Fruit fly (Drosophila melanogaster) whole organism, embryonic: Measurements from ENCODE around the gene Cat.

Experiments
- ATbp ChIP-seq: fragments of 200-800 bp; sonication (Bioruptor generic); optimal IDR thresholded peaks from 2 replicates; lab custom pipeline; 2017; ENCODE audit warnings: missing biosample characterization, mild to moderate bottlenecking, missing genetic modification characterization, missing genetic modification reagents
- Adf1 ChIP-seq: fragments of 200-800 bp; sonication (Bioruptor generic); IDR thresholded peaks from 2 replicates; pipeline ENCODE4 v1.3.6; 2022; ENCODE audit warnings: missing biosample characterization, missing genetic modification characterization
- CG10209 ChIP-seq: fragments of 200-800 bp; sonication (Bioruptor generic); optimal IDR thresholded peaks from 3 replicates; lab custom pipeline; 2017; ENCODE audit warnings: missing biosample characterization, mild to moderate bottlenecking, missing genetic modification characterization, missing genetic modification reagents
- CG12104 ChIP-seq: fragments of 200-800 bp; sonication (Bioruptor generic); optimal IDR thresholded peaks from 3 replicates; lab custom pipeline; 2016; ENCODE audit warnings: missing biosample characterization, missing genetic modification characterization
- CG12391 ChIP-seq: fragments of 200-800 bp; sonication (Bioruptor generic); optimal IDR thresholded peaks from 3 replicates; lab custom pipeline; 2018; ENCODE audit warnings: missing biosample characterization, mild to moderate bottlenecking, missing genetic modification characterization, moderate library complexity
- CG13424 ChIP-seq: fragments of 200-800 bp; sonication (Bioruptor generic); optimal IDR thresholded peaks from 2 replicates; lab custom pipeline; 2019; ENCODE audit warnings: missing biosample characterization, mild to moderate bottlenecking, missing genetic modification characterization, moderate library complexity
- CG14050 ChIP-seq: fragments of 200-800 bp; sonication (Bioruptor generic); IDR thresholded peaks from 3 replicates; pipeline ENCODE4 v1.3.6; 2022; ENCODE audit warnings: missing biosample characterization, missing genetic modification characterization
- CG15269 ChIP-seq: fragments of 200-800 bp; sonication (Bioruptor generic); optimal IDR thresholded peaks from 2 replicates; lab custom pipeline; 2018; ENCODE audit warnings: missing biosample characterization, mild to moderate bottlenecking, missing genetic modification characterization, moderate library complexity
- CG17359 ChIP-seq: fragments of 200-800 bp; sonication (Bioruptor generic); optimal IDR thresholded peaks from 3 replicates; lab custom pipeline; 2018; ENCODE audit warnings: missing biosample characterization, mild to moderate bottlenecking, missing genetic modification characterization, moderate library complexity
- CG17829 ChIP-seq: fragments of 200-800 bp; optimal IDR thresholded peaks from 2 replicates; lab custom pipeline; 2019; ENCODE audit warnings: missing biosample characterization, mild to moderate bottlenecking, missing genetic modification characterization, moderate library complexity
- CG2120 ChIP-seq: fragments of 200-800 bp; sonication (Bioruptor generic); optimal IDR thresholded peaks from 3 replicates; lab custom pipeline; 2016; ENCODE audit warnings: missing biosample characterization, missing genetic modification characterization
- CG2875 ChIP-seq: fragments of 200-800 bp; sonication (Bioruptor generic); optimal IDR thresholded peaks from 2 replicates; lab custom pipeline; 2017; ENCODE audit warnings: missing biosample characterization, mild to moderate bottlenecking, missing genetic modification characterization, missing genetic modification reagents
- CG4424 ChIP-seq: fragments of 200-800 bp; sonication (Bioruptor generic); optimal IDR thresholded peaks from 3 replicates; lab custom pipeline; 2016; ENCODE audit warnings: missing biosample characterization, missing genetic modification characterization
- CG7357 ChIP-seq: fragments of 200-800 bp; sonication (Bioruptor generic); IDR thresholded peaks from 3 replicates; pipeline ENCODE4 v1.3.6; 2022; ENCODE audit warnings: missing biosample characterization, missing genetic modification characterization
- CG9215 ChIP-seq: fragments of 200-800 bp; sonication (Bioruptor generic); IDR thresholded peaks from 2 replicates; pipeline ENCODE4 v1.3.6; 2022; ENCODE audit warnings: missing biosample characterization, missing genetic modification characterization
- CG9817 ChIP-seq: fragments of 200-800 bp; sonication (Bioruptor generic); optimal IDR thresholded peaks from 2 replicates; lab custom pipeline; 2018; ENCODE audit warnings: missing biosample characterization, mild to moderate bottlenecking, missing genetic modification characterization, moderate library complexity
- CTCF ChIP-seq: fragments of 200-800 bp; sonication (Bioruptor generic); optimal IDR thresholded peaks from 2 replicates; lab custom pipeline; 2017; ENCODE audit warnings: missing biosample characterization, mild to moderate bottlenecking, missing genetic modification characterization, moderate library complexity
- Camta ChIP-seq: fragments of 200-800 bp; sonication (Bioruptor generic); optimal IDR thresholded peaks from 2 replicates; lab custom pipeline; 2016; ENCODE audit warnings: missing biosample characterization, missing genetic modification characterization
- Chrac-16 ChIP-seq: fragments of 200-800 bp; sonication (Bioruptor generic); optimal IDR thresholded peaks from 3 replicates; lab custom pipeline; 2016; ENCODE audit warnings: missing biosample characterization, missing genetic modification characterization
- Dek ChIP-seq: fragments of 200-800 bp; sonication (Bioruptor generic); optimal IDR thresholded peaks from 3 replicates; lab custom pipeline; 2019; ENCODE audit warnings: missing biosample characterization, mild to moderate bottlenecking, missing genetic modification characterization, moderate library complexity
- Eip74EF ChIP-seq, 2 experiments: fragments of 200-800 bp in 1 of 2; fragments of >200 bp in 1 of 2; sonication (Bioruptor generic) in 1 of 2; optimal IDR thresholded peaks; 2 replicates each; lab custom pipeline; 2017 to 2019; ENCODE audit warnings: missing biosample characterization in 2 of 2, missing genetic modification characterization in 2 of 2, mild to moderate bottlenecking in 1 of 2, moderate library complexity in 1 of 2
- Ets65A ChIP-seq: fragments of 200-800 bp; sonication (Bioruptor generic); peaks from one replicate; lab custom pipeline; 2016; ENCODE audit warnings: missing biosample characterization, missing genetic modification characterization
- HLHmδ ChIP-seq: fragments of 200-800 bp; sonication (Bioruptor generic); optimal IDR thresholded peaks from 2 replicates; lab custom pipeline; 2018; ENCODE audit warnings: missing biosample characterization, mild to moderate bottlenecking, missing genetic modification characterization, moderate library complexity
- Hmr ChIP-seq: fragments of 200-800 bp; sonication (Bioruptor generic); optimal IDR thresholded peaks from 3 replicates; lab custom pipeline; 2017; ENCODE audit warnings: mild to moderate bottlenecking, missing biosample characterization, missing genetic modification reagents, missing genetic modification characterization
- Hsf ChIP-seq: fragments of 200-800 bp; sonication (Bioruptor generic); optimal IDR thresholded peaks from 3 replicates; lab custom pipeline; 2016; ENCODE audit warnings: missing biosample characterization, missing genetic modification characterization
- Mad ChIP-seq: fragments of 200-800 bp; sonication (Bioruptor generic); optimal IDR thresholded peaks from 2 replicates; lab custom pipeline; 2016; ENCODE audit warnings: missing biosample characterization, missing genetic modification characterization
- Nf-YC ChIP-seq: fragments of 200-800 bp; optimal IDR thresholded peaks from 3 replicates; lab custom pipeline; 2019; ENCODE audit warnings: missing biosample characterization, mild to moderate bottlenecking, missing genetic modification characterization, moderate library complexity
- Ptx1 ChIP-seq: fragments of 200-800 bp; sonication (Bioruptor generic); IDR thresholded peaks from 2 replicates; pipeline ENCODE4 v1.3.6; 2022; ENCODE audit warnings: missing biosample characterization, missing genetic modification characterization
- Sry-β ChIP-seq: fragments of 200-800 bp; sonication (Bioruptor generic); optimal IDR thresholded peaks from 2 replicates; lab custom pipeline; 2018; ENCODE audit warnings: missing biosample characterization, mild to moderate bottlenecking, missing genetic modification characterization, moderate library complexity
- danr ChIP-seq: fragments of 200-800 bp; sonication (Bioruptor generic); IDR thresholded peaks from 2 replicates; pipeline ENCODE4 v1.3.6; 2022; ENCODE audit warnings: missing biosample characterization, missing genetic modification characterization
- gcm2 ChIP-seq: fragments of 200-800 bp; sonication (Bioruptor generic); optimal IDR thresholded peaks from 2 replicates; lab custom pipeline; 2016; ENCODE audit warnings: missing biosample characterization, missing genetic modification characterization
- hkb ChIP-seq, 2 experiments: fragments of 200-800 bp in 1 of 2; fragments of >200 bp in 1 of 2; sonication (Bioruptor generic) in 1 of 2; IDR thresholded peaks in 1 of 2; optimal IDR thresholded peaks in 1 of 2; 2 replicates each; pipeline versions ENCODE4 v1.3.6 to Lab custom; 2017 to 2022; ENCODE audit warnings: missing biosample characterization in 1 of 2, missing genetic modification characterization in 1 of 2
- inv ChIP-seq: fragments of 200-800 bp; sonication (Bioruptor generic); IDR thresholded peaks from 2 replicates; pipeline ENCODE4 v1.3.6; 2022; ENCODE audit warnings: missing biosample characterization, missing genetic modification characterization; ENCODE audit not compliant: partially characterized antibody
- kay ChIP-seq: fragments of 200-800 bp; sonication (Bioruptor generic); optimal IDR thresholded peaks from 2 replicates; lab custom pipeline; 2016; ENCODE audit warnings: missing biosample characterization, missing genetic modification characterization
- lab ChIP-seq: fragments of 200-800 bp; sonication (Bioruptor generic); optimal IDR thresholded peaks from 3 replicates; lab custom pipeline; 2017; ENCODE audit warnings: missing biosample characterization, missing genetic modification characterization, mild to moderate bottlenecking, moderate library complexity, missing genetic modification reagents
- lilli ChIP-seq: fragments of 200-800 bp; sonication (Bioruptor generic); optimal IDR thresholded peaks from 3 replicates; lab custom pipeline; 2016; ENCODE audit warnings: missing biosample characterization, missing genetic modification characterization
- lov ChIP-seq, 2 experiments: fragments of 200-800 bp in 1 of 2; fragments of >200 bp in 1 of 2; sonication (Bioruptor generic) in 1 of 2; IDR thresholded peaks in 1 of 2; optimal IDR thresholded peaks in 1 of 2; 2 replicates in 1 of 2; 3 replicates in 1 of 2; pipeline versions ENCODE4 v1.3.6 to Lab custom; 2017 to 2022; ENCODE audit warnings: missing biosample characterization in 1 of 2, missing genetic modification characterization in 1 of 2
- luna ChIP-seq: fragments of 200-800 bp; sonication (Bioruptor generic); optimal IDR thresholded peaks from 2 replicates; lab custom pipeline; 2016; ENCODE audit warnings: missing biosample characterization, missing genetic modification characterization
- mirr ChIP-seq: fragments of 200-800 bp; sonication (Bioruptor generic); optimal IDR thresholded peaks from 3 replicates; lab custom pipeline; 2018; ENCODE audit warnings: missing biosample characterization, mild to moderate bottlenecking, missing genetic modification characterization
- nmo ChIP-seq: fragments of 200-800 bp; sonication (Bioruptor generic); optimal IDR thresholded peaks from 2 replicates; lab custom pipeline; 2018; ENCODE audit warnings: missing biosample characterization, mild to moderate bottlenecking, missing genetic modification characterization, moderate library complexity
- odd ChIP-seq: fragments of 200-800 bp; sonication (Bioruptor generic); optimal IDR thresholded peaks from 2 replicates; lab custom pipeline; 2017; ENCODE audit warnings: missing biosample characterization, mild to moderate bottlenecking, missing genetic modification characterization
- salm ChIP-seq: fragments of 200-800 bp; sonication (Bioruptor generic); optimal IDR thresholded peaks from 2 replicates; lab custom pipeline; 2018; ENCODE audit warnings: missing biosample characterization, mild to moderate bottlenecking, missing genetic modification characterization
- scrt ChIP-seq: fragments of 200-800 bp; sonication (Bioruptor generic); optimal IDR thresholded peaks from 2 replicates; lab custom pipeline; 2018; ENCODE audit warnings: missing biosample characterization, mild to moderate bottlenecking, missing genetic modification characterization, moderate library complexity
- sisA ChIP-seq: fragments of 200-800 bp; sonication (Bioruptor generic); IDR thresholded peaks from 2 replicates; pipeline ENCODE4 v1.3.6; 2022; ENCODE audit warnings: missing biosample characterization, missing genetic modification characterization
- slbo ChIP-seq: fragments of 200-800 bp; sonication (Bioruptor generic); IDR thresholded peaks from 2 replicates; pipeline ENCODE4 v1.3.6; 2022; ENCODE audit warnings: missing biosample characterization, missing genetic modification characterization
- sug ChIP-seq: fragments of 200-800 bp; optimal IDR thresholded peaks from 2 replicates; lab custom pipeline; 2019; ENCODE audit warnings: missing biosample characterization, mild to moderate bottlenecking, missing genetic modification characterization, moderate library complexity
- ttk ChIP-seq: fragments of 200-800 bp; sonication (Bioruptor generic); IDR thresholded peaks from 2 replicates; pipeline ENCODE4 v2.1.2; 2022; ENCODE audit warnings: missing biosample characterization, missing genetic modification characterization
- z ChIP-seq: fragments of 200-800 bp; sonication (Bioruptor generic); IDR thresholded peaks from 3 replicates; pipeline ENCODE4 v1.3.6; 2022; ENCODE audit warnings: missing biosample characterization, missing genetic modification characterization

The Cat gene

DNA sequence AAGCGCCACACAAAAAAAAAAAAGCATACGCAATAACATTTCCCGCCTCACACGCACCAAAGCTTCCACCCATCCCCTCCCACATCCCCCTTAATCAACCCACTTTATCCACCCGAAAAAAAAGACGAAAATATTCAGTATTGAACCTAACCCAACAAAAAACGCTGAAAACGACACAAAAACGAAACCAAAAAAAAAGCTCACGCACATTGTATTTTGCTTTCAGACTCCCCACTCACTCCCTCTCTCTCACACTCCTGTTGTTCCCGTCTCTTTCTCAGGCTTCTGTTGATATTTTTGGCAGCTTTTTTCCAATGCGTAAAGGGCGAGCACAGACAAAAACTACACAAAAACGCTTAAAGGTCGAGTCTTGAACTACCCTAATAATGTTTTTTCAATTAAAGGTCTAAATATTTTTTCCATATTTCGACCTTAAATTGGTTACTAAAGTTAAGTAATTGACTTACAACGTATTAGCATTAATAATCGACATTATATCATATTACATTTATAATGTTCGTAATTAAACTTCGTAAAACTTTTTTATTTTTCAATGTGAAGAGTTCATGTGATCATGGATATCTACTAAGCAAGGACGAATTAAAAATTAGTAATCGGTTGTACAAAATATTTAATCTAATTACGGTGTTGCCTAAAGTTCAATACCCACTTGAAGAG lies 35.8 kb upstream of the Cat start (continued):
- peak; percentile 58 for TF ChIP-seq Hmr (GFP tag; lab: Kevin White, UChicago)
- TF ChIP-seq gcm2, result no peak
- TF ChIP-seq Ets65A (GFP tag; lab: Kevin White, UChicago), result peak; percentile 75
- no peak for TF ChIP-seq hkb (optimal IDR thresholded peaks at IDR 0.05; lab: Kevin White, UChicago)
- TF ChIP-seq hkb (GFP tag; IDR thresholded peaks at IDR 0.05; lab: Robert Waterston, UW), result peak; percentile 42
- TF ChIP-seq Sry-β, result no peak
- no peak for TF ChIP-seq inv (GFP tag; lab: Robert Waterston, UW)
- peak; percentile 19 for TF ChIP-seq salm (tag; lab: Kevin White, UChicago)
- peak; percentile 6 for TF ChIP-seq kay (GFP tag; lab: Kevin White, UChicago)
- TF ChIP-seq luna, result no peak
- peak; percentile 64 for TF ChIP-seq CG7357 (GFP tag; lab: Robert Waterston, UW)
- peak; percentile 62 for TF ChIP-seq Hsf
- TF ChIP-seq CG12104, result peak; percentile 78
- no peak for TF ChIP-seq HLHmδ (GFP tag; lab: Kevin White, UChicago)
- TF ChIP-seq odd, result peak; percentile 63
- TF ChIP-seq sisA (GFP tag; lab: Robert Waterston, UW), result peak; percentile 53; the same call in 1 of the 2 replicates
- TF ChIP-seq Ptx1 (GFP tag; lab: Robert Waterston, UW), result peak; percentile 79
- peak; percentile 58 for TF ChIP-seq lilli
- TF ChIP-seq z, result no peak
- peak; percentile 60; the same call in 1 of the 2 replicates for TF ChIP-seq Adf1 (GFP tag; lab: Robert Waterston, UW)
- peak; percentile 83 for TF ChIP-seq CG13424 (tag; lab: Kevin White, UChicago)
- TF ChIP-seq Chrac-16, result peak; percentile 26
- peak; percentile 40 for TF ChIP-seq CG4424 (GFP tag; lab: Kevin White, UChicago)
- peak; percentile 74 for TF ChIP-seq CG12391 (tag; lab: Kevin White, UChicago)
- TF ChIP-seq CTCF (GFP tag; lab: Kevin White, UChicago), result peak; percentile 29
- peak; percentile 14 for TF ChIP-seq Camta
- TF ChIP-seq mirr, result peak; percentile 65
- no peak for TF ChIP-seq Mad (GFP tag; lab: Kevin White, UChicago)
- TF ChIP-seq CG9215 (GFP tag; lab: Robert Waterston, UW), result peak; percentile 20; the same call in 1 of the 2 replicates
- TF ChIP-seq ttk (GFP tag; lab: Robert Waterston, UW), result no peak
- TF ChIP-seq scrt, result peak; percentile 32
- peak; percentile 26 for TF ChIP-seq CG17829 (tag; lab: Kevin White, UChicago)
- TF ChIP-seq CG2120 (GFP tag; lab: Kevin White, UChicago), result peak; percentile 70
- peak; percentile 60 for TF ChIP-seq CG10209 (GFP tag; lab: Kevin White, UChicago)
- peak; percentile 78 for TF ChIP-seq CG17359 (tag; lab: Kevin White, UChicago)
- peak; percentile 64 for TF ChIP-seq Dek (tag; lab: Kevin White, UChicago)
- TF ChIP-seq lab, result peak; percentile 67
- peak in 1 of 2 experiments; percentile 66 for TF ChIP-seq Eip74EF (GFP tag; optimal IDR thresholded peaks at IDR 0.05; lab: Kevin White, UChicago)
- TF ChIP-seq sug (tag; lab: Kevin White, UChicago), result peak; percentile 74
- TF ChIP-seq CG9817 (tag; lab: Kevin White, UChicago), result peak; percentile 3
- TF ChIP-seq slbo (GFP tag; lab: Robert Waterston, UW), result peak; percentile 34; the same call in 1 of the 2 replicates
- TF ChIP-seq CG15269 (tag; lab: Kevin White, UChicago), result peak; percentile 80
- peak; percentile 58; the same call in 2 of the 3 replicates for TF ChIP-seq CG14050 (GFP tag; lab: Robert Waterston, UW)
- TF ChIP-seq danr (GFP tag; lab: Robert Waterston, UW), result peak; percentile 57
- TF ChIP-seq ATbp (GFP tag; lab: Kevin White, UChicago), result peak; percentile 13
- peak; percentile 36 for TF ChIP-seq Nf-YC (tag; lab: Kevin White, UChicago)
- peak; percentile 5 for TF ChIP-seq CG2875 (GFP tag; lab: Kevin White, UChicago)
- peak; percentile 68 for TF ChIP-seq nmo (GFP tag; lab: Kevin White, UChicago)
- TF ChIP-seq lov (optimal IDR thresholded peaks at IDR 0.05; lab: Kevin White, UChicago), result no peak
- TF ChIP-seq lov (GFP tag; IDR thresholded peaks at IDR 0.05; lab: Robert Waterston, UW), result no peak
